2 fruit fly cellular contexts compared by ENCODE assay signal in genomic region chr3L:6269003-6269402, dm6.
TF ChIP-seq lines count a peak whose summit lies in the region.

No protein-coding gene starts in this region.

TF ChIP-seq in whole organism, embryonic, 481 proteins besides CTCF, POLR2A, EP300 and RAD21 (continued from another document and continues in another):
- TF ChIP-seq CG17829 (tag; optimal IDR thresholded peaks at IDR 0.05; lab: Kevin White, UChicago) (no peak), exex (tag; optimal IDR thresholded peaks at IDR 0.05; lab: Kevin White, UChicago) (no peak), slbo (GFP tag; IDR thresholded peaks at IDR 0.05; lab: Robert Waterston, UW) (no peak), CG13894 (tag; optimal IDR thresholded peaks at IDR 0.05; lab: Kevin White, UChicago) (no peak), sima (GFP tag; optimal IDR thresholded peaks at IDR 0.05; lab: Kevin White, UChicago) (no peak), Neu2 (GFP tag; optimal IDR thresholded peaks at IDR 0.05; lab: Kevin White, UChicago; ENCODE audit: borderline replicate concordance) (no peak), NFAT (GFP tag; IDR thresholded peaks at IDR 0.05; lab: Robert Waterston, UW) (no peak), nerfin-1 (tag; optimal IDR thresholded peaks at IDR 0.05; lab: Kevin White, UChicago) (no peak), CG4424 (GFP tag; optimal IDR thresholded peaks at IDR 0.05; lab: Kevin White, UChicago) (peak; percentile 3), hb (GFP tag; IDR thresholded peaks at IDR 0.05; lab: Robert Waterston, UW; ENCODE audit: partially characterized antibody) (no peak), ewg (GFP tag; optimal IDR thresholded peaks at IDR 0.05; lab: Kevin White, UChicago) (peak; percentile 0), Gsc (GFP tag; IDR thresholded peaks at IDR 0.05; lab: Robert Waterston, UW) (no peak), CG6689 (GFP tag; IDR thresholded peaks at IDR 0.05; lab: Robert Waterston, UW) (no peak), CG12219 (GFP tag; optimal IDR thresholded peaks at IDR 0.05; lab: Kevin White, UChicago) (no peak), CG18619 (GFP tag; optimal IDR thresholded peaks at IDR 0.05; lab: Kevin White, UChicago) (no peak), Dref (GFP tag; IDR thresholded peaks at IDR 0.05; lab: Robert Waterston, UW) (no peak), D (optimal IDR thresholded peaks at IDR 0.05; lab: Kevin White, UChicago) (no peak), D (GFP tag; optimal IDR thresholded peaks at IDR 0.05; lab: Kevin White, UChicago) (no peak), ro (GFP tag; IDR thresholded peaks at IDR 0.05; lab: Robert Waterston, UW) (no peak), CG17361 (GFP tag; IDR thresholded peaks at IDR 0.05; lab: Robert Waterston, UW) (0 out of 3 replicates have a peak, but pooled peaks have one; percentile 10), dmrt99B (tag; optimal IDR thresholded peaks at IDR 0.05; lab: Kevin White, UChicago) (peak; percentile 35), btn (GFP tag; optimal IDR thresholded peaks at IDR 0.05; lab: Kevin White, UChicago) (no peak), fd64A (GFP tag; optimal IDR thresholded peaks at IDR 0.05; lab: Kevin White, UChicago) (no peak), tio (GFP tag; optimal IDR thresholded peaks at IDR 0.05; lab: Kevin White, UChicago) (no peak), dpn (GFP tag; optimal IDR thresholded peaks at IDR 0.05; lab: Kevin White, UChicago) (no peak), CG1792 (GFP tag; optimal IDR thresholded peaks at IDR 0.05; lab: Kevin White, UChicago) (no peak), CG13123 (GFP tag; optimal IDR thresholded peaks at IDR 0.05; lab: Kevin White, UChicago) (no peak), Side (GFP tag; optimal IDR thresholded peaks at IDR 0.05; lab: Kevin White, UChicago) (no peak), vnd (GFP tag; IDR thresholded peaks at IDR 0.05; lab: Robert Waterston, UW; ENCODE audit: partially characterized antibody) (no peak), CG11504 (tag; optimal IDR thresholded peaks at IDR 0.05; lab: Kevin White, UChicago) (peak; percentile 32), Dip3 (GFP tag; optimal IDR thresholded peaks at IDR 0.05; lab: Kevin White, UChicago) (no peak), CG10321 (GFP tag; IDR thresholded peaks at IDR 0.05; lab: Robert Waterston, UW) (no peak), HLH3B (GFP tag; IDR thresholded peaks at IDR 0.05; lab: Robert Waterston, UW) (no peak), CG9876 (GFP tag; optimal IDR thresholded peaks at IDR 0.05; lab: Kevin White, UChicago) (no peak), repo (GFP tag; optimal IDR thresholded peaks at IDR 0.05; lab: Kevin White, UChicago) (no peak), CG9727 (GFP tag; optimal IDR thresholded peaks at IDR 0.05; lab: Kevin White, UChicago) (no peak), CG3838 (GFP tag; optimal IDR thresholded peaks at IDR 0.05; lab: Kevin White, UChicago) (no peak), cato (GFP tag; optimal IDR thresholded peaks at IDR 0.05; lab: Kevin White, UChicago; ENCODE audit: borderline replicate concordance) (no peak), CG31441 (GFP tag; IDR thresholded peaks at IDR 0.05; lab: Robert Waterston, UW) (0 out of 2 replicates have a peak, but pooled peaks have one; percentile 34), bab2 (GFP tag; optimal IDR thresholded peaks at IDR 0.05; lab: Kevin White, UChicago) (no peak), CG16863 (GFP tag; optimal IDR thresholded peaks at IDR 0.05; lab: Kevin White, UChicago) (no peak), phol (tag; optimal IDR thresholded peaks at IDR 0.05; lab: Kevin White, UChicago) (peak; percentile 10), zfh2 (GFP tag; optimal IDR thresholded peaks at IDR 0.05; lab: Kevin White, UChicago) (no peak), Med (GFP tag; lab: Kevin White, UChicago) (no peak), zf30C (GFP tag; optimal IDR thresholded peaks at IDR 0.05; lab: Kevin White, UChicago) (no peak), ase (GFP tag; IDR thresholded peaks at IDR 0.05; lab: Robert Waterston, UW) (no peak), Adf1 (GFP tag; IDR thresholded peaks at IDR 0.05; lab: Robert Waterston, UW) (no peak), Nf-YC (tag; optimal IDR thresholded peaks at IDR 0.05; lab: Kevin White, UChicago) (no peak), cwo (GFP tag; optimal IDR thresholded peaks at IDR 0.05; lab: Kevin White, UChicago) (no peak), CG1832 (GFP tag; optimal IDR thresholded peaks at IDR 0.05; lab: Kevin White, UChicago) (no peak), ato (GFP tag; IDR thresholded peaks at IDR 0.05; lab: Robert Waterston, UW; ENCODE audit: partially characterized antibody) (no peak), E2f2 (GFP tag; IDR thresholded peaks at IDR 0.05; lab: Robert Waterston, UW) (no peak), CG10462 (GFP tag; optimal IDR thresholded peaks at IDR 0.05; lab: Kevin White, UChicago) (no peak), unc-4 (GFP tag; IDR thresholded peaks at IDR 0.05; lab: Robert Waterston, UW; ENCODE audit: partially characterized antibody) (no peak), CG10366 (GFP tag; IDR thresholded peaks at IDR 0.05; lab: Robert Waterston, UW) (0 out of 2 replicates have a peak, but pooled peaks have one; percentile 9), nerfin-2 (GFP tag; IDR thresholded peaks at IDR 0.05; lab: Robert Waterston, UW; ENCODE audit: partially characterized antibody) (no peak), CG8281 (tag; optimal IDR thresholded peaks at IDR 0.05; lab: Kevin White, UChicago) (no peak), sisA (GFP tag; IDR thresholded peaks at IDR 0.05; lab: Robert Waterston, UW) (0 out of 2 replicates have a peak, but pooled peaks have one; percentile 32), Hey (tag; optimal IDR thresholded peaks at IDR 0.05; lab: Kevin White, UChicago) (no peak), row (GFP tag; IDR thresholded peaks at IDR 0.05; lab: Robert Waterston, UW) (peak; percentile 11; the same call in 1 of the 3 replicates), NfI (GFP tag; optimal IDR thresholded peaks at IDR 0.05; lab: Kevin White, UChicago) (no peak), pfk (GFP tag; optimal IDR thresholded peaks at IDR 0.05; lab: Kevin White, UChicago) (no peak), CG10147 (GFP tag; optimal IDR thresholded peaks at IDR 0.05; lab: Kevin White, UChicago) (no peak), lilli (GFP tag; optimal IDR thresholded peaks at IDR 0.05; lab: Kevin White, UChicago) (no peak), CG2889 (GFP tag; IDR thresholded peaks at IDR 0.05; lab: Robert Waterston, UW) (no peak), CG11093 (GFP tag; IDR thresholded peaks at IDR 0.05; lab: Robert Waterston, UW) (no peak), CG7745 (tag; optimal IDR thresholded peaks at IDR 0.05; lab: Kevin White, UChicago) (no peak), crc (GFP tag; optimal IDR thresholded peaks at IDR 0.05; lab: Kevin White, UChicago) (no peak)

TF ChIP-seq in whole organism, prepupa, 60 proteins besides CTCF, POLR2A, EP300 and RAD21 (continued from another document):
- TF ChIP-seq Ets21C (GFP tag; optimal IDR thresholded peaks at IDR 0.05; lab: Kevin White, UChicago) (peak; percentile 25), CG16779 (tag; optimal IDR thresholded peaks at IDR 0.05; lab: Kevin White, UChicago) (no peak), CG8632 (GFP tag; optimal IDR thresholded peaks at IDR 0.05; lab: Kevin White, UChicago) (peak; percentile 61), Eip78C (GFP tag; lab: Kevin White, UChicago) (peak; percentile 92), cyc (GFP tag; optimal IDR thresholded peaks at IDR 0.05; lab: Kevin White, UChicago) (peak; percentile 50), CG6808 (GFP tag; optimal IDR thresholded peaks at IDR 0.05; lab: Kevin White, UChicago) (peak; percentile 22), CG4318 (GFP tag; optimal IDR thresholded peaks at IDR 0.05; lab: Kevin White, UChicago) (no peak), Gug (GFP tag; IDR thresholded peaks at IDR 0.05; lab: Robert Waterston, UW) (no peak), CG8119 (GFP tag; IDR thresholded peaks at IDR 0.05; lab: Robert Waterston, UW) (no peak; the same call in 2 of the 3 replicates), CG3919 (GFP tag; optimal IDR thresholded peaks at IDR 0.05; lab: Kevin White, UChicago) (peak; percentile 73), Hr4 (GFP tag; optimal IDR thresholded peaks at IDR 0.05; lab: Kevin White, UChicago) (peak; percentile 54), Eip93F (GFP tag; optimal IDR thresholded peaks at IDR 0.05; lab: Kevin White, UChicago) (no peak), lz (GFP tag; optimal IDR thresholded peaks at IDR 0.05; lab: Kevin White, UChicago) (peak; percentile 48), spab (GFP tag; optimal IDR thresholded peaks at IDR 0.05; lab: Kevin White, UChicago) (peak; percentile 22), Lpt (GFP tag; optimal IDR thresholded peaks at IDR 0.05; lab: Kevin White, UChicago) (peak; percentile 4), CG3032 (tag; optimal IDR thresholded peaks at IDR 0.05; lab: Kevin White, UChicago) (peak; percentile 36), dsx (GFP tag; optimal IDR thresholded peaks at IDR 0.05; lab: Kevin White, UChicago; ENCODE audit: poor library complexity, severe bottlenecking) (peak; percentile 28), CG7368 (GFP tag; optimal IDR thresholded peaks at IDR 0.05; lab: Kevin White, UChicago) (peak; percentile 27), fd59A (GFP tag; optimal IDR thresholded peaks at IDR 0.05; lab: Kevin White, UChicago) (peak; percentile 21), CG32006 (GFP tag; optimal IDR thresholded peaks at IDR 0.05; lab: Kevin White, UChicago) (peak; percentile 63), CG1621 (tag; optimal IDR thresholded peaks at IDR 0.05; lab: Kevin White, UChicago) (no peak), CG9139 (GFP tag; optimal IDR thresholded peaks at IDR 0.05; lab: Kevin White, UChicago) (no peak), CG31627 (GFP tag; optimal IDR thresholded peaks at IDR 0.05; lab: Kevin White, UChicago) (peak; percentile 57), CG11294 (GFP tag; IDR thresholded peaks at IDR 0.05; lab: Robert Waterston, UW) (no peak), fkh (GFP tag; optimal IDR thresholded peaks at IDR 0.05; lab: Kevin White, UChicago) (no peak), Ets96B (tag; optimal IDR thresholded peaks at IDR 0.05; lab: Kevin White, UChicago) (peak; percentile 54), salr (GFP tag; optimal IDR thresholded peaks at IDR 0.05; lab: Kevin White, UChicago) (no peak), svp (GFP tag; lab: Kevin White, UChicago) (peak; percentile 86), CG11902 (GFP tag; optimal IDR thresholded peaks at IDR 0.05; lab: Kevin White, UChicago) (peak; percentile 43), Eip75B (GFP tag; optimal IDR thresholded peaks at IDR 0.05; lab: Kevin White, UChicago) (peak; percentile 56), Smox (GFP tag; optimal IDR thresholded peaks at IDR 0.05; lab: Kevin White, UChicago) (peak; percentile 47), achi (GFP tag; optimal IDR thresholded peaks at IDR 0.05; lab: Kevin White, UChicago) (peak; percentile 51), Met (GFP tag; optimal IDR thresholded peaks at IDR 0.05; lab: Kevin White, UChicago) (peak; percentile 67), acj6 (GFP tag; optimal IDR thresholded peaks at IDR 0.05; lab: Kevin White, UChicago) (peak; percentile 65), Sox102F (GFP tag; optimal IDR thresholded peaks at IDR 0.05; lab: Kevin White, UChicago) (peak; percentile 32), ss (GFP tag; optimal IDR thresholded peaks at IDR 0.05; lab: Kevin White, UChicago) (no peak)
